Worm (Caenorhabditis elegans) whole organism, L3 larva: ENCODE results near the gene mrp-3.

Source experiments
- aly-2 ChIP-seq: fragments of 150-350 bp; optimal IDR thresholded peaks from 2 replicates; lab custom pipeline; 2014; ENCODE audit warnings: missing biosample characterization, missing genetic modification characterization
- ama-1 ChIP-seq: fragments of 150-350 bp; optimal IDR thresholded peaks from 2 replicates; lab custom pipeline; 2018
- ceh-16 ChIP-seq: sonication (generic microtip); optimal IDR thresholded peaks from 2 replicates; lab custom pipeline; 2017; ENCODE audit warnings: missing biosample characterization, missing genetic modification characterization
- egl-27 ChIP-seq: sonication (generic microtip); optimal IDR thresholded peaks from 4 replicates; lab custom pipeline; 2017; ENCODE audit warnings: missing biosample characterization, missing genetic modification reagents, missing genetic modification characterization
- egl-5 ChIP-seq: fragments of 150-350 bp; optimal IDR thresholded peaks from 2 replicates; lab custom pipeline; 2017; ENCODE audit warnings: missing biosample characterization, missing genetic modification reagents, missing genetic modification characterization, inconsistent platforms
- elt-1 ChIP-seq: fragments of 150-350 bp; optimal IDR thresholded peaks from 2 replicates; lab custom pipeline; 2014; ENCODE audit warnings: missing biosample characterization, missing genetic modification characterization
- elt-2 ChIP-seq: sonication (generic microtip); optimal IDR thresholded peaks from 2 replicates; lab custom pipeline; 2016; ENCODE audit warnings: missing genetic modification reagents, mild to moderate bottlenecking, missing genetic modification characterization, missing compliant biosample characterization
- elt-3 ChIP-seq, 3 experiments: fragments of 150-350 bp in 1 of 3; sonication (generic microtip) in 2 of 3; optimal IDR thresholded peaks; 2 replicates in 2 of 3; 4 replicates in 1 of 3; lab custom pipeline; 2014 to 2017; ENCODE audit warnings: missing biosample characterization in 3 of 3, missing genetic modification characterization in 3 of 3
- eor-1 ChIP-seq, 2 experiments: fragments of 150-350 bp; optimal IDR thresholded peaks; 2 replicates each; lab custom pipeline; 2014 to 2018; ENCODE audit warnings: missing biosample characterization in 2 of 2, missing genetic modification characterization in 2 of 2
- fkh-10 ChIP-seq: sonication (generic microtip); optimal IDR thresholded peaks from 2 replicates; lab custom pipeline; 2017; ENCODE audit warnings: missing biosample characterization, missing genetic modification reagents, missing genetic modification characterization
- fkh-2 ChIP-seq: fragments of 150-350 bp; optimal IDR thresholded peaks from 2 replicates; lab custom pipeline; 2014; ENCODE audit warnings: missing biosample characterization, missing genetic modification reagents, missing genetic modification characterization
- fos-1 ChIP-seq: fragments of 150-350 bp; optimal IDR thresholded peaks from 2 replicates; lab custom pipeline; 2014; ENCODE audit warnings: missing biosample characterization, missing genetic modification characterization
- jun-1 ChIP-seq: fragments of 150-350 bp; optimal IDR thresholded peaks from 2 replicates; lab custom pipeline; 2014; ENCODE audit warnings: missing biosample characterization, missing genetic modification reagents, missing genetic modification characterization
- lin-15B ChIP-seq: fragments of 150-350 bp; optimal IDR thresholded peaks from 2 replicates; lab custom pipeline; 2014; ENCODE audit warnings: missing biosample characterization, missing genetic modification characterization
- lsy-12 ChIP-seq: sonication (generic microtip); optimal IDR thresholded peaks from 2 replicates; lab custom pipeline; 2016; ENCODE audit warnings: mild to moderate bottlenecking, missing genetic modification characterization, missing compliant biosample characterization
- nhr-12 ChIP-seq: fragments of 150-350 bp; optimal IDR thresholded peaks from 2 replicates; lab custom pipeline; 2014; ENCODE audit warnings: missing biosample characterization, missing genetic modification characterization
- nhr-23 ChIP-seq: fragments of 150-350 bp; optimal IDR thresholded peaks from 2 replicates; lab custom pipeline; 2014; ENCODE audit warnings: missing biosample characterization, missing genetic modification reagents, missing genetic modification characterization
- nhr-25 ChIP-seq: sonication (generic microtip); optimal IDR thresholded peaks from 2 replicates; lab custom pipeline; 2017; ENCODE audit warnings: missing biosample characterization, missing genetic modification characterization
- nhr-28 ChIP-seq: fragments of 150-350 bp; optimal IDR thresholded peaks from 2 replicates; lab custom pipeline; 2014; ENCODE audit warnings: missing biosample characterization, missing genetic modification characterization
- nhr-43 ChIP-seq: sonication (generic microtip); optimal IDR thresholded peaks from 2 replicates; lab custom pipeline; 2016; ENCODE audit warnings: mild to moderate bottlenecking, missing genetic modification characterization, missing compliant biosample characterization; ENCODE audit not compliant: poor library complexity, severe bottlenecking
- nhr-76 ChIP-seq: fragments of 150-350 bp; sonication (generic microtip); optimal IDR thresholded peaks from 5 replicates; lab custom pipeline; 2014; ENCODE audit warnings: missing biosample characterization, missing genetic modification characterization
- pha-4 ChIP-seq: fragments of 150-350 bp; optimal IDR thresholded peaks from 2 replicates; lab custom pipeline; 2014; ENCODE audit warnings: missing biosample characterization, missing genetic modification reagents, missing genetic modification characterization
- pqm-1 ChIP-seq: fragments of 150-350 bp; optimal IDR thresholded peaks from 2 replicates; lab custom pipeline; 2017; ENCODE audit warnings: missing biosample characterization, missing genetic modification characterization, inconsistent platforms
- sea-2 ChIP-seq: fragments of 150-350 bp; sonication (generic microtip); optimal IDR thresholded peaks from 4 replicates; lab custom pipeline; 2014; ENCODE audit warnings: missing biosample characterization, missing genetic modification reagents, missing genetic modification characterization
- skn-1 ChIP-seq: fragments of 150-350 bp; optimal IDR thresholded peaks from 2 replicates; lab custom pipeline; 2014; ENCODE audit warnings: missing biosample characterization, missing genetic modification characterization
- snpc-4 ChIP-seq: fragments of 150-350 bp; optimal IDR thresholded peaks from 2 replicates; lab custom pipeline; 2014; ENCODE audit warnings: missing biosample characterization, missing genetic modification characterization
- unc-39 ChIP-seq: sonication (generic microtip); optimal IDR thresholded peaks from 4 replicates; lab custom pipeline; 2017; ENCODE audit warnings: missing biosample characterization, missing genetic modification characterization
- ztf-4 ChIP-seq: fragments of 150-350 bp; optimal IDR thresholded peaks from 2 replicates; lab custom pipeline; 2014; ENCODE audit warnings: missing biosample characterization, missing genetic modification characterization

mrp-3 gene

ce11 chrX:15917000-15917399 lies 22.1 kb downstream of the mrp-3 start, which contains the start of the genes F31B9.4 and F31B9.2:
Gene F31B9.4 (minus strand): TSS chrX:15917100.
Gene F31B9.2 (plus strand): TSS chrX:15917367.
- TF ChIP-seq eor-1 (tag; optimal IDR thresholded peaks at IDR 0.05; lab: Kevin White, UChicago) = no peak
- TF ChIP-seq fkh-10 (GFP tag; lab: Kevin White, UChicago) = no peak
- no peak for TF ChIP-seq nhr-28
- no peak for TF ChIP-seq nhr-25
- no peak for TF ChIP-seq egl-5 (tag; lab: Kevin White, UChicago)
- TF ChIP-seq lin-15B (tag; lab: Kevin White, UChicago) = no peak
- no peak for TF ChIP-seq sea-2 (GFP tag; lab: Kevin White, UChicago)
- TF ChIP-seq nhr-12 (tag; lab: Kevin White, UChicago) = no peak

ce11 chrX:15915774-15916173 lies 23.4 kb downstream of the mrp-3 start:
- TF ChIP-seq snpc-4 (tag; lab: Kevin White, UChicago) (no peak), pha-4 (tag; lab: Kevin White, UChicago) (no peak), skn-1 (tag; lab: Kevin White, UChicago) (no peak), ceh-16 (tag; lab: Kevin White, UChicago) (no peak), elt-3 (tag; optimal IDR thresholded peaks at IDR 0.05; lab: Kevin White, UChicago) (no peak), ztf-4 (no peak), sea-2 (GFP tag; lab: Kevin White, UChicago) (no peak), aly-2 (no peak), jun-1 (tag; lab: Kevin White, UChicago) (no peak)
- TF ChIP-seq, all 47 proteins: peak for 0

ce11 chrX:15912841-15913240 lies 26.3 kb downstream of the mrp-3 start:
- no peak for TF ChIP-seq nhr-23 (tag; lab: Kevin White, UChicago)
- no peak for TF ChIP-seq nhr-76 (tag; lab: Kevin White, UChicago)
- TF ChIP-seq fkh-2 (tag; lab: Kevin White, UChicago) = no peak
- TF ChIP-seq ztf-4 = no peak
- no peak for TF ChIP-seq pha-4 (tag; lab: Kevin White, UChicago)

DNA sequence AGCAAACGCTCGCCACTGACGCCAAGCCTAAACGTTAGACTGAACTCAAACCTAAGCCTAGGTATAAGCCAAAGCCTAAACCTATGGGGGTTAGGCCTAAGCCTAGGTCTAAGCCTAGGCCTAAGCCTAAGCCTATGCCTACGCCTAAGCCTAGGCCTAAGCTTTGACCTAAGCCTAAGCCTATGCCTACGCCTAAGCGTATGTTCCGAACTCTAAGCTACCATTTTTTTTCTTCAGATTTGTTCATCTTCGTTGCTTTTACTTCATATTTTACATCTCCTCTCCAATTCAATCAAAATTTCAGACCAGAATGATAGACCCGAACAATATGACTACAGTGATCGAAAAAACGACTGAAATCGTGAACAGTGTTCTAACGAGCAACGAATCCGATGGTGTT lies 28.8 kb downstream of the mrp-3 start, which contains the start of gene npr-33:
TSS of gene npr-33 (plus strand) at position 301 of the 400 bp plus-strand sequence.
- no peak for TF ChIP-seq lin-15B (tag; lab: Kevin White, UChicago)
- no peak for TF ChIP-seq fkh-2 (tag; lab: Kevin White, UChicago)
- no peak for TF ChIP-seq egl-5 (tag; lab: Kevin White, UChicago)

- TF ChIP-seq egl-5 (tag; lab: Kevin White, UChicago) (no peak), snpc-4 (tag; lab: Kevin White, UChicago) (no peak), lsy-12 (tag; lab: Kevin White, UChicago) (no peak), sea-2 (GFP tag; lab: Kevin White, UChicago) (no peak), elt-1 (no peak), fkh-10 (GFP tag; lab: Kevin White, UChicago) (no peak), egl-27 (tag; lab: Kevin White, UChicago) (no peak), nhr-43 (tag; lab: Kevin White, UChicago) (no peak)
Measured at ce11 chrX:15902835-15903234, 36.3 kb downstream of the mrp-3 start.

DNA sequence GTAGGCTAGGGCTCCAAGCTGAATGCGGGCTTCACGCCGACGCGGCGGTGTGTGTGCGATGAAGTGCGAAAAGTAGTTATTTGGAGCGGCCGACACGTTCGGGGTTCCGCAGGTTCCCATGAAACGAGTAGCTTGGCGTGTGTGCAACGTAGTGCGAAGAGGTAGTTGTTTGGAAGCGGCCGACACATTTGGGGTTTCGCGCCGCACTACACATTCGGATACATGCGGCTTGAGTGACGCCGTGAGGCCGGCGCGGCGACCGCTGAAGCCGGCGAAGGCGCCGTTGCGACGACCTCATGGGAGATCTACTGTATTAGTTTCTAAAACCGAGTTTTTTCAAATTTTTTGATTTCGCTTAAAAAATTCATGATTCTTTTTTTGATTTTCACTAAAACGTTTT lies 37.9 kb downstream of the mrp-3 start:
- TF ChIP-seq elt-2 (no peak), nhr-23 (tag; lab: Kevin White, UChicago) (no peak), egl-27 (tag; lab: Kevin White, UChicago) (no peak), fos-1 (tag; lab: Kevin White, UChicago) (no peak), ztf-4 (no peak), ama-1 (no peak), elt-1 (no peak)

- TF ChIP-seq unc-39 (tag; lab: Kevin White, UChicago) (no peak), elt-3 (tag; optimal IDR thresholded peaks at IDR 0.05; lab: Kevin White, UChicago) (no peak), pqm-1 (no peak), snpc-4 (tag; lab: Kevin White, UChicago) (peak; percentile 30), lsy-12 (tag; lab: Kevin White, UChicago) (no peak), nhr-43 (tag; lab: Kevin White, UChicago) (no peak)
- TF ChIP-seq, all 47 proteins: peak for 1
Measured at ce11 chrX:15892525-15892924, 46.6 kb downstream of the mrp-3 start.
